Worm (Caenorhabditis elegans) whole organism, L2 larva: Measurements from ENCODE around the gene F55H2.5.

ENCODE experiments used
- C34F6.9 ChIP-seq: fragments of 150-350 bp; optimal IDR thresholded peaks from 2 replicates; lab custom pipeline; 2014; ENCODE audit warnings: missing biosample characterization, missing genetic modification characterization
- F13H6.1 ChIP-seq: sonication (generic microtip); optimal IDR thresholded peaks from 2 replicates; lab custom pipeline; 2016; ENCODE audit warnings: missing genetic modification characterization, missing compliant biosample characterization
- R02D3.7 ChIP-seq: fragments of 150-350 bp; optimal IDR thresholded peaks from 2 replicates; lab custom pipeline; 2014; ENCODE audit warnings: missing biosample characterization, missing genetic modification characterization
- Y55F3AM.14 ChIP-seq: fragments of 200-800 bp; sonication (Bioruptor generic); optimal IDR thresholded peaks from 2 replicates; lab custom pipeline; 2018; ENCODE audit warnings: mild to moderate bottlenecking, missing genetic modification characterization, missing compliant biosample characterization
- ZK546.5 ChIP-seq: sonication (generic microtip); optimal IDR thresholded peaks from 2 replicates; lab custom pipeline; 2017; ENCODE audit warnings: missing biosample characterization, missing genetic modification characterization
- aly-2 ChIP-seq: fragments of 150-350 bp; optimal IDR thresholded peaks from 2 replicates; lab custom pipeline; 2014; ENCODE audit warnings: missing biosample characterization, missing genetic modification characterization
- ama-1 ChIP-seq: fragments of 150-350 bp; optimal IDR thresholded peaks from 2 replicates; lab custom pipeline; 2018; ENCODE audit warnings: inconsistent platforms
- blmp-1 ChIP-seq: sonication (generic microtip); optimal IDR thresholded peaks from 2 replicates; lab custom pipeline; 2017; ENCODE audit warnings: missing genetic modification characterization, mild to moderate bottlenecking, missing compliant biosample characterization, antibody characterized with exemption, moderate library complexity; ENCODE audit not compliant: insufficient read depth
- ceh-16 ChIP-seq: fragments of 150-350 bp; optimal IDR thresholded peaks from 2 replicates; lab custom pipeline; 2014; ENCODE audit warnings: missing biosample characterization, missing genetic modification characterization
- ceh-82 ChIP-seq: fragments of 150-350 bp; optimal IDR thresholded peaks from 2 replicates; lab custom pipeline; 2014; ENCODE audit warnings: missing biosample characterization, missing genetic modification characterization
- crh-2 ChIP-seq: sonication (generic microtip); optimal IDR thresholded peaks from 2 replicates; lab custom pipeline; 2017; ENCODE audit warnings: missing biosample characterization, missing genetic modification characterization
- dmd-4 ChIP-seq: sonication (generic microtip); optimal IDR thresholded peaks from 2 replicates; lab custom pipeline; 2017; ENCODE audit warnings: missing biosample characterization, missing genetic modification characterization
- elt-1 ChIP-seq: fragments of 150-350 bp; optimal IDR thresholded peaks from 2 replicates; lab custom pipeline; 2014; ENCODE audit warnings: missing biosample characterization, missing genetic modification characterization
- elt-3 ChIP-seq: sonication (generic microtip); optimal IDR thresholded peaks from 2 replicates; lab custom pipeline; 2017; ENCODE audit warnings: missing biosample characterization, missing genetic modification characterization
- fos-1 ChIP-seq: fragments of 150-350 bp; optimal IDR thresholded peaks from 2 replicates; lab custom pipeline; 2014; ENCODE audit warnings: missing biosample characterization, missing genetic modification characterization
- gmeb-1 ChIP-seq: fragments of 150-350 bp; optimal IDR thresholded peaks from 2 replicates; lab custom pipeline; 2014; ENCODE audit warnings: missing biosample characterization, missing genetic modification characterization
- lin-11 ChIP-seq: fragments of 150-350 bp; sonication (generic microtip); optimal IDR thresholded peaks from 2 replicates; lab custom pipeline; 2014; ENCODE audit warnings: missing biosample characterization, missing genetic modification characterization, inconsistent platforms, mixed read lengths
- lin-13 ChIP-seq: fragments of 150-350 bp; optimal IDR thresholded peaks from 2 replicates; lab custom pipeline; 2014; ENCODE audit warnings: missing biosample characterization, missing genetic modification reagents, missing genetic modification characterization
- lin-39 ChIP-seq: fragments of 150-350 bp; optimal IDR thresholded peaks from 2 replicates; lab custom pipeline; 2014; ENCODE audit warnings: missing biosample characterization, missing genetic modification reagents, missing genetic modification characterization
- lsy-2 ChIP-seq, 2 experiments: fragments of 150-350 bp in 1 of 2; sonication (generic microtip) in 1 of 2; optimal IDR thresholded peaks; 2 replicates each; lab custom pipeline; 2014 to 2017; ENCODE audit warnings: missing biosample characterization in 2 of 2, missing genetic modification characterization in 2 of 2
- mab-5 ChIP-seq: fragments of 150-350 bp; optimal IDR thresholded peaks from 2 replicates; lab custom pipeline; 2014; ENCODE audit warnings: missing biosample characterization, missing genetic modification characterization
- mdl-1 ChIP-seq, 2 experiments: fragments of 150-350 bp in 1 of 2; sonication (generic microtip) in 1 of 2; optimal IDR thresholded peaks; 2 replicates each; lab custom pipeline; 2017; ENCODE audit warnings: missing biosample characterization in 2 of 2, missing genetic modification characterization in 2 of 2
- nhr-10 ChIP-seq: sonication (generic microtip); optimal IDR thresholded peaks from 2 replicates; lab custom pipeline; 2017; ENCODE audit warnings: missing biosample characterization, missing genetic modification characterization
- nhr-12 ChIP-seq: fragments of 150-350 bp; optimal IDR thresholded peaks from 2 replicates; lab custom pipeline; 2014; ENCODE audit warnings: missing biosample characterization, missing genetic modification characterization
- nhr-129 ChIP-seq: fragments of 150-350 bp; optimal IDR thresholded peaks from 2 replicates; lab custom pipeline; 2014; ENCODE audit warnings: missing biosample characterization, missing genetic modification characterization
- nhr-21 ChIP-seq: fragments of 150-350 bp; optimal IDR thresholded peaks from 2 replicates; lab custom pipeline; 2014; ENCODE audit warnings: missing biosample characterization, missing genetic modification characterization
- nhr-23 ChIP-seq: fragments of 150-350 bp; optimal IDR thresholded peaks from 2 replicates; lab custom pipeline; 2014; ENCODE audit warnings: missing biosample characterization, missing genetic modification reagents, missing genetic modification characterization
- nhr-237 ChIP-seq: fragments of 150-350 bp; optimal IDR thresholded peaks from 2 replicates; lab custom pipeline; 2014; ENCODE audit warnings: missing biosample characterization, missing genetic modification characterization
- nhr-25 ChIP-seq: fragments of 150-350 bp; sonication (generic microtip); optimal IDR thresholded peaks from 3 replicates; lab custom pipeline; 2014; ENCODE audit warnings: missing biosample characterization, missing genetic modification characterization
- nhr-6 ChIP-seq: fragments of 150-350 bp; optimal IDR thresholded peaks from 2 replicates; lab custom pipeline; 2014; ENCODE audit warnings: missing biosample characterization, missing genetic modification characterization
- nhr-77 ChIP-seq: fragments of 150-350 bp; optimal IDR thresholded peaks from 2 replicates; lab custom pipeline; 2014; ENCODE audit warnings: missing biosample characterization, missing genetic modification characterization
- peb-1 ChIP-seq: fragments of 150-350 bp; optimal IDR thresholded peaks from 2 replicates; lab custom pipeline; 2014; ENCODE audit warnings: missing biosample characterization, missing genetic modification characterization
- sem-4 ChIP-seq: fragments of 150-350 bp; optimal IDR thresholded peaks from 2 replicates; lab custom pipeline; 2014; ENCODE audit warnings: missing biosample characterization, missing genetic modification reagents, missing genetic modification characterization
- skn-1 ChIP-seq: sonication (generic microtip); optimal IDR thresholded peaks from 2 replicates; lab custom pipeline; 2017; ENCODE audit warnings: missing biosample characterization, missing genetic modification characterization
- sma-3 ChIP-seq: sonication (generic microtip); optimal IDR thresholded peaks from 2 replicates; lab custom pipeline; 2016; ENCODE audit warnings: missing genetic modification reagents, missing genetic modification characterization, missing compliant biosample characterization
- sma-9 ChIP-seq, 2 experiments: fragments of 150-350 bp in 1 of 2; sonication (generic microtip) in 1 of 2; optimal IDR thresholded peaks; 2 replicates each; lab custom pipeline; 2014 to 2016; ENCODE audit warnings: missing genetic modification characterization in 2 of 2, mild to moderate bottlenecking in 1 of 2, missing biosample characterization in 1 of 2, missing compliant biosample characterization in 1 of 2, missing genetic modification reagents in 1 of 2, moderate library complexity in 1 of 2
- unc-39 ChIP-seq: fragments of 150-350 bp; optimal IDR thresholded peaks from 2 replicates; lab custom pipeline; 2014; ENCODE audit warnings: missing biosample characterization, missing genetic modification characterization
- unc-55 ChIP-seq: fragments of 150-350 bp; sonication (generic microtip); optimal IDR thresholded peaks from 3 replicates; lab custom pipeline; 2014; ENCODE audit warnings: missing biosample characterization, missing genetic modification reagents, missing genetic modification characterization
- unc-62 ChIP-seq: fragments of 150-350 bp; optimal IDR thresholded peaks from 2 replicates; lab custom pipeline; 2014; ENCODE audit warnings: missing biosample characterization, missing genetic modification reagents, missing genetic modification characterization
- ztf-1 ChIP-seq: fragments of 200-800 bp; sonication (Bioruptor generic); conservative IDR thresholded peaks from 2 replicates; pipeline ENCODE4 v1.3.6; 2022; ENCODE audit warnings: missing genetic modification characterization, missing compliant biosample characterization
- ztf-4 ChIP-seq: fragments of 150-350 bp; optimal IDR thresholded peaks from 2 replicates; lab custom pipeline; 2014; ENCODE audit warnings: missing biosample characterization, missing genetic modification characterization

F55H2.5 gene

ce11 chrIII:9465865-9466264, 45.4 kb upstream of the F55H2.5 start, which contains the start of gene B0464.6:
Gene B0464.6 (minus strand): TSS chrIII:9465965.
- TF ChIP-seq lin-11 (no peak), ama-1 (lab: Kevin White, UChicago) (no peak), ztf-4 (tag; lab: Kevin White, UChicago) (no peak), nhr-77 (tag; lab: Kevin White, UChicago) (no peak), elt-3 (no peak), lin-13 (GFP tag; lab: Kevin White, UChicago) (no peak), F13H6.1 (tag; lab: Kevin White, UChicago) (no peak), R02D3.7 (tag; lab: Kevin White, UChicago) (no peak), nhr-25 (no peak), lsy-2 (tag; optimal IDR thresholded peaks at IDR 0.05; lab: Kevin White, UChicago) (no peak), ZK546.5 (tag; lab: Kevin White, UChicago) (no peak), nhr-6 (tag; lab: Kevin White, UChicago) (no peak), ztf-1 (no peak), sma-3 (GFP tag; lab: Kevin White, UChicago) (no peak), dmd-4 (tag; lab: Kevin White, UChicago) (no peak), C34F6.9 (tag; lab: Kevin White, UChicago) (no peak)
- TF ChIP-seq, all 48 proteins: peak for 0

ce11 chrIII:9467095-9467494, 44.2 kb upstream of the F55H2.5 start, which contains the start of gene baf-1:
Gene baf-1 (plus strand): TSS chrIII:9467464.
- TF ChIP-seq lin-11 (peak; percentile 17), nhr-129 (peak; percentile 30), blmp-1 (tag; lab: Kevin White, UChicago) (peak; percentile 13), skn-1 (tag; lab: Kevin White, UChicago) (no peak), nhr-12 (tag; lab: Kevin White, UChicago) (no peak), ceh-16 (tag; lab: Kevin White, UChicago) (no peak), mab-5 (tag; lab: Kevin White, UChicago) (peak; percentile 57), fos-1 (tag; lab: Kevin White, UChicago) (peak; percentile 37), lin-13 (GFP tag; lab: Kevin White, UChicago) (peak; percentile 33), crh-2 (tag; lab: Kevin White, UChicago) (peak; percentile 70), sma-9 (GFP tag; optimal IDR thresholded peaks at IDR 0.05; lab: Kevin White, UChicago) (peak; percentile 46), sma-9 (tag; optimal IDR thresholded peaks at IDR 0.05; lab: Kevin White, UChicago) (no peak), sem-4 (tag; lab: Kevin White, UChicago) (no peak), Y55F3AM.14 (GFP tag; lab: Kevin White, UChicago) (no peak), ZK546.5 (tag; lab: Kevin White, UChicago) (peak; percentile 12), F13H6.1 (tag; lab: Kevin White, UChicago) (peak; percentile 23), sma-3 (GFP tag; lab: Kevin White, UChicago) (peak; percentile 58), lsy-2 (tag; optimal IDR thresholded peaks at IDR 0.05; lab: Kevin White, UChicago) (peak; percentile 44 to 83), gmeb-1 (tag; lab: Kevin White, UChicago) (peak; percentile 80), mdl-1 (tag; optimal IDR thresholded peaks at IDR 0.05; lab: Kevin White, UChicago) (no peak), nhr-25 (peak; percentile 72), nhr-21 (tag; lab: Kevin White, UChicago) (peak; percentile 29), unc-55 (GFP tag; lab: Kevin White, UChicago) (peak; percentile 76), nhr-237 (tag; lab: Kevin White, UChicago) (no peak), C34F6.9 (tag; lab: Kevin White, UChicago) (peak; percentile 93), elt-3 (no peak), ceh-82 (no peak), lin-39 (tag; lab: Kevin White, UChicago) (no peak)

DNA sequence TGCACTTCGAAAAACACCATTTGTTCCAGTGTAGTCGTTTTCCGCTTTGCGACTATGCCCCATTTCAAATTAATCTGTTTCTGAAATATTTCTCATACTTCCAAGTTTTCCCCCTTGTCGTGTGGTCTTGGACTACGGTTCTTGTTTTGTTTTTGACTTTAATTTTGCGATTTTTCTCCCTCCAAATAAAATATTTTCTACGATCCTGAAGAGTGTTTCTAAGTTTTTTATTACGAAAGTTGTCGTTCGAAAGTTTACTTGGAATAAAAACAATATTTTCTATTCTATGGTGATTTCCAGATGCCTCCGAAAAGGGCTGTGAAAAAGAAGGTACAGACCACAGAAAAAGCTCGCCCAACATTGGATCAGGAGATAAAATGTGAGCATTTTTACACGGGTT, 43.4 kb upstream of the F55H2.5 start, which contains the start of gene tag-342:
TSS of gene tag-342 (plus strand) at position 301 of the 400 bp plus-strand sequence.
- TF ChIP-seq Y55F3AM.14 (GFP tag; lab: Kevin White, UChicago) (no peak), nhr-77 (tag; lab: Kevin White, UChicago) (no peak), R02D3.7 (tag; lab: Kevin White, UChicago) (no peak), nhr-23 (tag; lab: Kevin White, UChicago) (no peak), C34F6.9 (tag; lab: Kevin White, UChicago) (no peak), nhr-10 (no peak)

DNA sequence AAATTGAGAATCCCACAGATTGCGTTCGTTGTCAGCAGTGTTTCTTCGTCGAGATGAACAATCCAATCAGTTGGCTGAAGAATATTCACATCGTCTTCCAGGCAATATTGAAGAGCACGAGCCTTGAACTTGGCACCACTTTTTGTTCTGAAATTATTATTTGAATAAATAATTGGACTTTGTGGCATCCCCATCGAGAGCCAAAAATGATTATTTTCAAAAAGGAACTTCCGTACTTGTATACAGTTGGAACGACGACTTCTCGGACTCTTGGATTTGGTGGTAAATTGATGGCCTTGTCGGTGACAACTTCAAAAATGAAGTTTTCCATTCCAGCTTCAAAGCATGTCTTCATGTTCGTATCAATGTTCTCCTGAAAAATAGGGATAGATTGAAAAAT, 39.3 kb upstream of the F55H2.5 start:
- no peak for TF ChIP-seq crh-2 (tag; lab: Kevin White, UChicago)
- TF ChIP-seq dmd-4 (tag; lab: Kevin White, UChicago) = no peak
- no peak for TF ChIP-seq lin-13 (GFP tag; lab: Kevin White, UChicago)
- no peak for TF ChIP-seq unc-62 (GFP tag; lab: Kevin White, UChicago)
- TF ChIP-seq gmeb-1 (tag; lab: Kevin White, UChicago) = no peak
- no peak for TF ChIP-seq peb-1 (tag; lab: Kevin White, UChicago)
- no peak for TF ChIP-seq elt-1 (tag; lab: Kevin White, UChicago)
- no peak for TF ChIP-seq nhr-237 (tag; lab: Kevin White, UChicago)
- no peak for TF ChIP-seq ceh-16 (tag; lab: Kevin White, UChicago)
- TF ChIP-seq lin-39 (tag; lab: Kevin White, UChicago) = no peak
- no peak for TF ChIP-seq aly-2 (tag; lab: Kevin White, UChicago)
- no peak for TF ChIP-seq unc-39 (tag; lab: Kevin White, UChicago)
- no peak for TF ChIP-seq unc-55 (GFP tag; lab: Kevin White, UChicago)
